Worm (Caenorhabditis elegans): ENCODE measurements around the gene col-93.
"Not testable (repeated sequence)": the region's sequence is repeated elsewhere in the genome, so short reads cannot be mapped to it uniquely, and the experiment has no call there.

The col-93 gene

ce11 chrIII:10985559-10986036, at the start of gene col-93:
Gene col-93, minus strand, starts transcription at chrIII:10985609.
- TF ChIP-seq saeg-2 (GFP tag; IDR thresholded peaks at IDR 0.05) (no peak), dve-1 (tag; optimal IDR thresholded peaks at IDR 0.05; ENCODE audit: insufficient read depth) (peak; percentile 21), lin-38 (GFP tag; IDR thresholded peaks at IDR 0.05) (no peak), daf-8 (GFP tag; IDR thresholded peaks at IDR 0.05) (no peak), pha-4 (GFP tag; IDR thresholded peaks at IDR 0.05) (no peak), pha-4 (tag; optimal IDR thresholded peaks at IDR 0.05) (no peak), ZK337.2 (GFP tag; IDR thresholded peaks at IDR 0.05) (no peak), mes-2 (tag; optimal IDR thresholded peaks at IDR 0.05; ENCODE audit: poor library complexity, severe bottlenecking) (peak; percentile 12), zag-1 (tag; optimal IDR thresholded peaks at IDR 0.05) (no peak), nhr-10 (tag; optimal IDR thresholded peaks at IDR 0.05) (peak; percentile 67), nhr-25 (tag; optimal IDR thresholded peaks at IDR 0.05; ENCODE audit: borderline replicate concordance, insufficient read depth) (peak; percentile 48), nhr-28 (tag; optimal IDR thresholded peaks at IDR 0.05) (no peak), cey-2 (tag; optimal IDR thresholded peaks at IDR 0.05; ENCODE audit: borderline replicate concordance, insufficient read depth) (peak; percentile 20)

ce11 chrIII:11032872-11033271, 47.5 kb upstream of the col-93 start, which contains the start of gene Y48A6B.9:
Gene Y48A6B.9, plus strand, starts transcription at chrIII:11033172.
- no peak for TF ChIP-seq attf-4 (tag; optimal IDR thresholded peaks at IDR 0.05)
- no peak for TF ChIP-seq zfp-2 (tag; optimal IDR thresholded peaks at IDR 0.05)
- TF ChIP-seq zip-2 (tag; optimal IDR thresholded peaks at IDR 0.05), result no peak
- TF ChIP-seq lin-39 (tag; optimal IDR thresholded peaks at IDR 0.05), result no peak
- no peak for TF ChIP-seq ceh-44 (GFP tag; IDR thresholded peaks at IDR 0.05)
- TF ChIP-seq nhr-102 (tag; optimal IDR thresholded peaks at IDR 0.05), result no peak
- no peak for TF ChIP-seq mxl-3 (GFP tag; optimal IDR thresholded peaks at IDR 0.05)
- no peak for TF ChIP-seq nhr-77 (tag; optimal IDR thresholded peaks at IDR 0.05)
- TF ChIP-seq dpl-1 (GFP tag; optimal IDR thresholded peaks at IDR 0.05), result no peak
- TF ChIP-seq dmd-6 (GFP tag; IDR thresholded peaks at IDR 0.05), result no peak
- no peak for TF ChIP-seq lin-15B (tag; optimal IDR thresholded peaks at IDR 0.05)
- TF ChIP-seq mdl-1 (tag; optimal IDR thresholded peaks at IDR 0.05), result no peak
- no peak for TF ChIP-seq spr-1 (tag; optimal IDR thresholded peaks at IDR 0.05)
- no peak for TF ChIP-seq F37D6.2 (tag; optimal IDR thresholded peaks at IDR 0.05)

ce11 chrIII:11031309-11031708, 45.9 kb upstream of the col-93 start, which contains the start of gene Y48A6B.14:
Gene Y48A6B.14, plus strand, starts transcription at chrIII:11031609.
- TF ChIP-seq Y48G9A.11 (GFP tag; IDR thresholded peaks at IDR 0.05) (no peak), unc-39 (tag; optimal IDR thresholded peaks at IDR 0.05) (no peak), egl-27 (tag; optimal IDR thresholded peaks at IDR 0.05) (no peak), rbr-2 (tag; optimal IDR thresholded peaks at IDR 0.05) (no peak), snpc-4 (tag; optimal IDR thresholded peaks at IDR 0.05) (no peak), hif-1 (tag; optimal IDR thresholded peaks at IDR 0.05) (no peak), dmd-9 (GFP tag; IDR thresholded peaks at IDR 0.05) (no peak), aha-1 (tag) (peak; percentile 40), nhr-25 (tag; optimal IDR thresholded peaks at IDR 0.05; ENCODE audit: borderline replicate concordance, insufficient read depth) (no peak)

ce11 chrIII:11029337-11029736, 43.9 kb upstream of the col-93 start, which contains the start of gene Y48A6B.8:
Gene Y48A6B.8, minus strand, starts transcription at chrIII:11029437.
- TF ChIP-seq aha-1 (tag); pqm-1 (tag; optimal IDR thresholded peaks at IDR 0.05); hlh-30 (tag; optimal IDR thresholded peaks at IDR 0.05; ENCODE audit: insufficient read depth): not testable (repeated sequence)
